Fruit fly (Drosophila melanogaster) S2 (cell line): ENCODE measurements around the gene CG15767.
A peak's percentile ranks its signal among the peaks of the same experiment; 100 is the strongest.

Source experiments
- CG8478 ChIP-seq: fragments of >200 bp; optimal IDR thresholded peaks from 2 replicates; lab custom pipeline; 2018
- CTCF ChIP-seq, 2 experiments: fragments of >200 bp; optimal IDR thresholded peaks; 2 replicates each; lab custom pipeline; 2018

- TF ChIP-seq CG8478 (lab: Kevin White, UChicago) (peak; percentile 13), CTCF (optimal IDR thresholded peaks at IDR 0.05; lab: Kevin White, UChicago) (peak; percentile 28 to 57)
Observed at dm6 chrX:5746864-5747861, 42.1 kb upstream of the CG15767 start, which contains the start of the genes IntS6 and Rtel1.
